Fruit fly (Drosophila melanogaster): ENCODE measurements around the gene otu.
A peak's percentile ranks its signal among the peaks of the same experiment; 100 is the strongest.

The otu gene

dm6 chrX:8536649-8537048 is 47.3 kb upstream of the otu start (continued):
- TF ChIP-seq CG11247 (GFP tag; IDR thresholded peaks at IDR 0.05) (no peak), Hr3 (GFP tag; optimal IDR thresholded peaks at IDR 0.05) (no peak), ken (GFP tag; IDR thresholded peaks at IDR 0.05) (0 out of 3 replicates have a peak, but pooled peaks have one; percentile 35), Sox102F (GFP tag; optimal IDR thresholded peaks at IDR 0.05) (peak; percentile 24), kay (GFP tag; optimal IDR thresholded peaks at IDR 0.05) (peak; percentile 23), H15 (GFP tag; IDR thresholded peaks at IDR 0.05) (no peak), Dek (tag; optimal IDR thresholded peaks at IDR 0.05) (no peak), CG7963 (GFP tag; IDR thresholded peaks at IDR 0.05; ENCODE audit: partially characterized antibody) (no peak), z (GFP tag; IDR thresholded peaks at IDR 0.05) (no peak), mirr (GFP tag; optimal IDR thresholded peaks at IDR 0.05) (no peak), CG4404 (GFP tag; IDR thresholded peaks at IDR 0.05) (no peak), crp (GFP tag; optimal IDR thresholded peaks at IDR 0.05) (no peak), CG8944 (GFP tag; optimal IDR thresholded peaks at IDR 0.05) (no peak), Six4 (GFP tag; optimal IDR thresholded peaks at IDR 0.05) (no peak), zf30C (GFP tag; optimal IDR thresholded peaks at IDR 0.05) (no peak), maf-S (GFP tag; optimal IDR thresholded peaks at IDR 0.05) (no peak), Ada2b (GFP tag; IDR thresholded peaks at IDR 0.05) (peak; percentile 66), grn (GFP tag; optimal IDR thresholded peaks at IDR 0.05) (no peak), CG31365 (tag; optimal IDR thresholded peaks at IDR 0.05) (no peak), fd102C (GFP tag; optimal IDR thresholded peaks at IDR 0.05) (no peak), gem (tag; optimal IDR thresholded peaks at IDR 0.05) (peak; percentile 43), CG9817 (tag; optimal IDR thresholded peaks at IDR 0.05) (no peak), Bteb2 (GFP tag; optimal IDR thresholded peaks at IDR 0.05) (no peak), CG2116 (GFP tag; optimal IDR thresholded peaks at IDR 0.05) (no peak), pan (optimal IDR thresholded peaks at IDR 0.05) (no peak), pan (GFP tag; optimal IDR thresholded peaks at IDR 0.05 in 1 of 2, IDR thresholded peaks at IDR 0.05 in 1 of 2) (peak in 1 of 2 experiments; percentile 37), CG11398 (GFP tag; optimal IDR thresholded peaks at IDR 0.05) (no peak), CG14050 (GFP tag; IDR thresholded peaks at IDR 0.05) (no peak), nom (GFP tag; optimal IDR thresholded peaks at IDR 0.05) (no peak), hth (optimal IDR thresholded peaks at IDR 0.05) (no peak), CG6765 (GFP tag; optimal IDR thresholded peaks at IDR 0.05) (no peak), Ets65A (GFP tag) (peak; percentile 89), CG15601 (tag; optimal IDR thresholded peaks at IDR 0.05) (no peak), scrt (GFP tag; optimal IDR thresholded peaks at IDR 0.05) (no peak), crol (GFP tag; IDR thresholded peaks at IDR 0.05) (no peak), CG17385 (GFP tag; optimal IDR thresholded peaks at IDR 0.05) (peak; percentile 14), Doc2 (GFP tag; IDR thresholded peaks at IDR 0.05) (no peak), CG17328 (GFP tag; IDR thresholded peaks at IDR 0.05) (0 out of 2 replicates have a peak, but pooled peaks have one; percentile 15), dimm (GFP tag; IDR thresholded peaks at IDR 0.05) (no peak), CG2202 (tag; optimal IDR thresholded peaks at IDR 0.05) (no peak), CG7928 (GFP tag; optimal IDR thresholded peaks at IDR 0.05) (no peak), Bdp1 (GFP tag; optimal IDR thresholded peaks at IDR 0.05) (no peak), CG9727 (GFP tag; optimal IDR thresholded peaks at IDR 0.05) (no peak), Ssrp (tag; optimal IDR thresholded peaks at IDR 0.05) (no peak), CG6854 (GFP tag; optimal IDR thresholded peaks at IDR 0.05) (peak; percentile 16), CG34376 (GFP tag; optimal IDR thresholded peaks at IDR 0.05) (no peak), Bgb (GFP tag; IDR thresholded peaks at IDR 0.05; ENCODE audit: partially characterized antibody) (no peak), CG17802 (tag; optimal IDR thresholded peaks at IDR 0.05) (no peak), tgo (GFP tag; IDR thresholded peaks at IDR 0.05) (no peak; the same call in 2 of the 3 replicates), Atf-2 (GFP tag; optimal IDR thresholded peaks at IDR 0.05) (no peak), CG17568 (GFP tag; optimal IDR thresholded peaks at IDR 0.05) (no peak), gt (GFP tag; IDR thresholded peaks at IDR 0.05) (no peak)
